Worm (Caenorhabditis elegans) whole organism, midembryonic: ENCODE results near the gene frpr-15.

Experiments
- T22C8.4 ChIP-seq: fragments of 200-800 bp; sonication (Bioruptor generic); IDR thresholded peaks from 2 replicates; pipeline ENCODE4 v1.3.6; 2022; ENCODE audit warnings: missing genetic modification characterization, missing compliant biosample characterization
- cog-1 ChIP-seq: sonication (generic microtip); optimal IDR thresholded peaks from 2 replicates; lab custom pipeline; 2016; ENCODE audit warnings: missing genetic modification characterization, missing compliant biosample characterization
- flt-1 ChIP-seq: fragments of 200-800 bp; sonication (Bioruptor generic); IDR thresholded peaks from 2 replicates; pipeline ENCODE4 v1.3.6; 2022; ENCODE audit warnings: missing genetic modification characterization, missing compliant biosample characterization
- klf-2 ChIP-seq: fragments of 200-800 bp; sonication (Bioruptor generic); conservative IDR thresholded peaks from 2 replicates; pipeline ENCODE4 v1.3.6; 2022; ENCODE audit warnings: missing genetic modification reagents, missing genetic modification characterization, missing compliant biosample characterization
- ref-1 ChIP-seq: fragments of 200-800 bp; sonication (Bioruptor generic); conservative IDR thresholded peaks from 2 replicates; pipeline ENCODE4 v1.3.6; 2022; ENCODE audit warnings: missing genetic modification reagents, missing genetic modification characterization, missing compliant biosample characterization
- ztf-23 ChIP-seq: fragments of 200-800 bp; sonication (Bioruptor generic); IDR thresholded peaks from 2 replicates; pipeline ENCODE4 v1.3.6; 2022; ENCODE audit warnings: missing genetic modification reagents, missing genetic modification characterization, missing compliant biosample characterization

DNA sequence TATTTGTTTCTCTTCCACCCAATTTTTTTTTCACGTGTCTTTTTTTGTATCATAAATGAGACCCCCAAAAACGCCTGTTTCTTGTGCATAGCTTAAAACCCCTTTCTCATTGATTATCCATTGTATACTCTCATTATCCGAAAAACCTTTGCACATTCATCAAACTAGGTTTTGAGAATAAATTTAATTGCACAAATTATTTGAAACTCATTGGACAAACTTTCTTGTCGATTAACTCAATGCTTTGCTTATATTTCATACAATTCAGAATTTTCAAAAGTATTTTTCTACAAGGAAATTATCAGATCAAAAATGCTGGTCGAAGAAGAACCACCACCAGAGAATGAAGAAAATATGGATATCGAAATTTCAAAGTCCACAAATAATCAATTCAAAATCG, 24.2 kb downstream of the frpr-15 start, which contains the start of gene R11D1.1:
- TF ChIP-seq klf-2 (GFP tag; lab: Robert Waterston, UW) (no peak), ztf-23 (GFP tag; lab: Robert Waterston, UW) (no peak), T22C8.4 (GFP tag; lab: Robert Waterston, UW) (no peak), ref-1 (GFP tag; lab: Robert Waterston, UW) (no peak), flt-1 (GFP tag; lab: Robert Waterston, UW) (no peak), cog-1 (tag; lab: Kevin White, UChicago) (no peak)
